Worm (Caenorhabditis elegans) whole organism, young adult: Measurements from ENCODE around the gene eat-4.

Experiments
- B0035.1 ChIP-seq: sonication (generic microtip); optimal IDR thresholded peaks from 2 replicates; lab custom pipeline; 2016; ENCODE audit warnings: missing genetic modification characterization, mild to moderate bottlenecking, missing compliant biosample characterization, missing genotype, missing genetic modification reagents
- B0261.1 ChIP-seq: sonication (generic microtip); optimal IDR thresholded peaks from 2 replicates; lab custom pipeline; 2016; ENCODE audit warnings: mild to moderate bottlenecking, missing genetic modification characterization, moderate library complexity, missing compliant biosample characterization
- C17E4.6 ChIP-seq: fragments of 200-800 bp; sonication (Bioruptor generic); IDR thresholded peaks from 2 replicates; pipeline ENCODE4 v1.3.6; 2022; ENCODE audit warnings: missing genetic modification reagents, missing genetic modification characterization, missing compliant biosample characterization
- D2030.7 ChIP-seq: fragments of 200-800 bp; sonication (Bioruptor generic); IDR thresholded peaks from 2 replicates; pipeline ENCODE4 v1.3.6; 2022; ENCODE audit warnings: missing genetic modification reagents, missing genetic modification characterization, missing compliant biosample characterization
- F39B2.1 ChIP-seq: fragments of 200-800 bp; sonication (Bioruptor generic); IDR thresholded peaks from 2 replicates; pipeline ENCODE4 v1.3.6; 2022; ENCODE audit warnings: missing genetic modification reagents, missing genetic modification characterization, missing compliant biosample characterization
- F52B5.7 ChIP-seq: sonication (generic microtip); optimal IDR thresholded peaks from 2 replicates; lab custom pipeline; 2016; ENCODE audit warnings: mild to moderate bottlenecking, missing genetic modification characterization, missing compliant biosample characterization
- K12H6.12 ChIP-seq: fragments of 200-800 bp; sonication (Bioruptor generic); optimal IDR thresholded peaks from 2 replicates; lab custom pipeline; 2018; ENCODE audit warnings: mild to moderate bottlenecking, missing genetic modification characterization, missing compliant biosample characterization
- Y53F4B.3 ChIP-seq: fragments of 200-800 bp; sonication (Bioruptor generic); IDR thresholded peaks from 2 replicates; pipeline ENCODE4 v1.3.6; 2022; ENCODE audit warnings: missing genetic modification reagents, missing genetic modification characterization, missing compliant biosample characterization
- Y79H2A.3 ChIP-seq: fragments of 200-800 bp; sonication (Bioruptor generic); conservative IDR thresholded peaks from 2 replicates; pipeline ENCODE4 v1.3.6; 2022; ENCODE audit warnings: missing genetic modification reagents, missing genetic modification characterization, missing compliant biosample characterization
- ZK185.1 ChIP-seq: sonication (generic microtip); optimal IDR thresholded peaks from 2 replicates; lab custom pipeline; 2016; ENCODE audit warnings: mild to moderate bottlenecking, missing genetic modification characterization, missing compliant biosample characterization; ENCODE audit not compliant: poor library complexity, severe bottlenecking
- aptf-2 ChIP-seq: fragments of 200-800 bp; sonication (Bioruptor generic); conservative IDR thresholded peaks from 2 replicates; pipeline ENCODE4 v1.3.6; 2022; ENCODE audit warnings: missing genetic modification reagents, missing genetic modification characterization, missing compliant biosample characterization
- attf-3 ChIP-seq: fragments of 200-800 bp; sonication (Bioruptor generic); conservative IDR thresholded peaks from 2 replicates; pipeline ENCODE4 v1.3.6; 2022; ENCODE audit warnings: missing genetic modification reagents, missing genetic modification characterization, missing compliant biosample characterization
- bed-1 ChIP-seq: fragments of 200-800 bp; sonication (Bioruptor generic); IDR thresholded peaks from 2 replicates; pipeline ENCODE4 v1.3.6; 2022; ENCODE audit warnings: missing genetic modification reagents, missing genetic modification characterization, missing compliant biosample characterization
- ceh-58 ChIP-seq: fragments of 200-800 bp; sonication (Bioruptor generic); IDR thresholded peaks from 2 replicates; pipeline ENCODE4 v1.3.6; 2022; ENCODE audit warnings: missing genetic modification characterization, missing compliant biosample characterization
- ceh-91 ChIP-seq: fragments of 200-800 bp; sonication (Bioruptor generic); IDR thresholded peaks from 2 replicates; pipeline ENCODE4 v1.3.6; 2022; ENCODE audit warnings: missing genetic modification reagents, missing genetic modification characterization, missing compliant biosample characterization
- dpl-1 ChIP-seq: fragments of 150-350 bp; optimal IDR thresholded peaks from 2 replicates; lab custom pipeline; 2014; ENCODE audit warnings: missing biosample characterization, missing genetic modification reagents, missing genetic modification characterization
- efl-1 ChIP-seq: fragments of 150-350 bp; optimal IDR thresholded peaks from 2 replicates; lab custom pipeline; 2014; ENCODE audit warnings: missing biosample characterization, missing genetic modification reagents, missing genetic modification characterization
- ekl-4 ChIP-seq: fragments of 200-800 bp; sonication (Bioruptor generic); IDR thresholded peaks from 2 replicates; pipeline ENCODE4 v1.3.6; 2022; ENCODE audit warnings: missing genetic modification reagents, missing genetic modification characterization, missing compliant biosample characterization
- ets-4 ChIP-seq: fragments of 200-800 bp; sonication (Bioruptor generic); optimal IDR thresholded peaks from 2 replicates; lab custom pipeline; 2018; ENCODE audit warnings: mild to moderate bottlenecking, missing genetic modification characterization, missing compliant biosample characterization
- gei-17 ChIP-seq: fragments of 200-800 bp; sonication (Bioruptor generic); optimal IDR thresholded peaks from 2 replicates; lab custom pipeline; 2018; ENCODE audit warnings: mild to moderate bottlenecking, missing genetic modification characterization, missing compliant biosample characterization
- hrde-1 ChIP-seq: sonication (generic microtip); optimal IDR thresholded peaks from 2 replicates; lab custom pipeline; 2016; ENCODE audit warnings: missing genetic modification characterization, mild to moderate bottlenecking, missing compliant biosample characterization, moderate library complexity, missing genotype, missing genetic modification reagents, borderline replicate concordance
- lag-1 ChIP-seq: fragments of 200-800 bp; sonication (Bioruptor generic); IDR thresholded peaks from 2 replicates; pipeline ENCODE4 v1.3.6; 2022; ENCODE audit warnings: missing genetic modification reagents, missing genetic modification characterization, missing compliant biosample characterization
- let-526 ChIP-seq: fragments of 200-800 bp; sonication (Bioruptor generic); IDR thresholded peaks from 2 replicates; pipeline ENCODE4 v1.3.6; 2022; ENCODE audit warnings: missing genetic modification reagents, missing genetic modification characterization, missing compliant biosample characterization
- lin-35 ChIP-seq, 3 experiments: fragments of 150-350 bp in 2 of 3; sonication (generic microtip) in 1 of 3; optimal IDR thresholded peaks; 2 replicates each; lab custom pipeline; 2014 to 2018; ENCODE audit warnings: missing biosample characterization in 3 of 3, missing genetic modification characterization in 3 of 3, missing genetic modification reagents in 3 of 3
- lin-40 ChIP-seq: sonication (generic microtip); optimal IDR thresholded peaks from 2 replicates; lab custom pipeline; 2016; ENCODE audit warnings: missing genetic modification characterization, mild to moderate bottlenecking, missing compliant biosample characterization, missing genotype, missing genetic modification reagents
- madf-10 ChIP-seq: sonication (generic microtip); optimal IDR thresholded peaks from 2 replicates; lab custom pipeline; 2016; ENCODE audit warnings: mild to moderate bottlenecking, missing genetic modification characterization, missing compliant biosample characterization
- madf-6 ChIP-seq: fragments of 200-800 bp; sonication (Bioruptor generic); IDR thresholded peaks from 2 replicates; pipeline ENCODE4 v1.3.6; 2022; ENCODE audit warnings: missing genetic modification reagents, missing genetic modification characterization, missing compliant biosample characterization
- madf-8 ChIP-seq: fragments of 200-800 bp; sonication (Bioruptor generic); conservative IDR thresholded peaks from 2 replicates; pipeline ENCODE4 v1.3.6; 2022; ENCODE audit warnings: missing genetic modification reagents, missing genetic modification characterization, missing compliant biosample characterization
- mel-28 ChIP-seq: sonication (generic microtip); optimal IDR thresholded peaks from 2 replicates; lab custom pipeline; 2016; ENCODE audit warnings: borderline replicate concordance, mild to moderate bottlenecking, missing genetic modification characterization, missing compliant biosample characterization
- nfyb-1 ChIP-seq: fragments of 200-800 bp; sonication (Bioruptor generic); IDR thresholded peaks from 2 replicates; pipeline ENCODE4 v1.3.6; 2022; ENCODE audit warnings: missing genetic modification reagents, missing genetic modification characterization, missing compliant biosample characterization
- nhr-27 ChIP-seq: fragments of 200-800 bp; sonication (Bioruptor generic); optimal IDR thresholded peaks from 2 replicates; lab custom pipeline; 2018; ENCODE audit warnings: mild to moderate bottlenecking, missing genetic modification characterization, moderate library complexity, missing compliant biosample characterization
- nhr-80 ChIP-seq: sonication (generic microtip); optimal IDR thresholded peaks from 2 replicates; lab custom pipeline; 2016; ENCODE audit warnings: missing genetic modification characterization, missing compliant biosample characterization
- pbrm-1 ChIP-seq: fragments of 200-800 bp; sonication (Bioruptor generic); IDR thresholded peaks from 2 replicates; pipeline ENCODE4 v1.3.6; 2022; ENCODE audit warnings: missing genetic modification reagents, missing genetic modification characterization, missing compliant biosample characterization
- pha-4 ChIP-seq: fragments of 150-350 bp; sonication (generic microtip); optimal IDR thresholded peaks from 2 replicates; lab custom pipeline; 2014; ENCODE audit warnings: missing biosample characterization, missing genetic modification reagents, missing genetic modification characterization
- sdz-38 ChIP-seq: sonication (generic microtip); optimal IDR thresholded peaks from 2 replicates; lab custom pipeline; 2016; ENCODE audit warnings: missing genotype, missing genetic modification characterization, missing compliant biosample characterization
- snpc-3.4 ChIP-seq: sonication (generic microtip); optimal IDR thresholded peaks from 2 replicates; lab custom pipeline; 2017; ENCODE audit warnings: missing genetic modification characterization, mild to moderate bottlenecking, missing compliant biosample characterization, antibody characterized with exemption, moderate library complexity, missing genotype, missing genetic modification reagents
- tbp1 ChIP-seq: fragments of 200-800 bp; sonication (Bioruptor generic); optimal IDR thresholded peaks from 2 replicates; lab custom pipeline; 2018; ENCODE audit warnings: mild to moderate bottlenecking, missing genetic modification characterization, missing compliant biosample characterization
- unc-62 ChIP-seq: fragments of 150-350 bp; optimal IDR thresholded peaks from 2 replicates; lab custom pipeline; 2014; ENCODE audit warnings: missing biosample characterization, missing genetic modification reagents, missing genetic modification characterization
- ztf-18 ChIP-seq: sonication (generic microtip); optimal IDR thresholded peaks from 2 replicates; lab custom pipeline; 2016; ENCODE audit warnings: missing genotype, mild to moderate bottlenecking, missing genetic modification characterization, missing compliant biosample characterization
- ztf-22 ChIP-seq: fragments of 200-800 bp; sonication (Bioruptor generic); optimal IDR thresholded peaks from 2 replicates; lab custom pipeline; 2018; ENCODE audit warnings: mild to moderate bottlenecking, missing genetic modification characterization, moderate library complexity, missing compliant biosample characterization
- ztf-28 ChIP-seq: fragments of 200-800 bp; sonication (Bioruptor generic); IDR thresholded peaks from 2 replicates; pipeline ENCODE4 v1.3.6; 2022; ENCODE audit warnings: missing genetic modification reagents, missing genetic modification characterization, missing compliant biosample characterization

eat-4 gene

ce11 chrIII:9091392-9092291 lies 45.0 kb upstream of the eat-4 start, which contains the start of gene glp-1 (continued):
- TF ChIP-seq madf-6 (GFP tag; lab: Robert Waterston, UW) = peak; percentile 80; the same call in 1 of the 2 replicates
- TF ChIP-seq attf-3 (GFP tag; lab: Robert Waterston, UW) = peak; percentile 61; the same call in 1 of the 2 replicates
- no peak for TF ChIP-seq pha-4 (tag; lab: Kevin White, UChicago)
- no peak for TF ChIP-seq nhr-27 (tag; lab: Kevin White, UChicago)
- TF ChIP-seq ets-4 (GFP tag; lab: Kevin White, UChicago) = no peak
- no peak for TF ChIP-seq K12H6.12
- no peak for TF ChIP-seq F39B2.1 (GFP tag; lab: Robert Waterston, UW)
- no peak for TF ChIP-seq let-526
- no peak for TF ChIP-seq pbrm-1 (GFP tag; lab: Robert Waterston, UW)
- no peak for TF ChIP-seq ZK185.1 (tag; lab: Kevin White, UChicago)
- TF ChIP-seq lag-1 (GFP tag; lab: Robert Waterston, UW) = no peak
- no peak for TF ChIP-seq nhr-80
- TF ChIP-seq ceh-91 = peak; percentile 46; the same call in 1 of the 2 replicates
- TF ChIP-seq madf-10 (tag; lab: Kevin White, UChicago) = no peak
- TF ChIP-seq Y53F4B.3 (GFP tag; lab: Robert Waterston, UW) = no peak
- TF ChIP-seq unc-62 (GFP tag; lab: Kevin White, UChicago) = no peak
- TF ChIP-seq lin-35 (GFP tag; optimal IDR thresholded peaks at IDR 0.05; lab: Kevin White, UChicago) = no peak
- TF ChIP-seq dpl-1 = peak; percentile 65
- TF ChIP-seq tbp1 (GFP tag; lab: Kevin White, UChicago) = no peak
- peak; percentile 91 for TF ChIP-seq efl-1 (GFP tag; lab: Kevin White, UChicago)
- TF ChIP-seq B0261.1 = no peak
- no peak for TF ChIP-seq ceh-58 (GFP tag; lab: Robert Waterston, UW)
- no peak for TF ChIP-seq B0035.1 (tag; lab: Kevin White, UChicago)
- TF ChIP-seq ztf-18 (tag; lab: Kevin White, UChicago) = no peak
- TF ChIP-seq D2030.7 = peak; percentile 60; the same call in 1 of the 2 replicates
- peak; percentile 66 for TF ChIP-seq madf-8 (GFP tag; lab: Robert Waterston, UW)
- no peak for TF ChIP-seq Y79H2A.3 (GFP tag; lab: Robert Waterston, UW)
- TF ChIP-seq hrde-1 (tag; lab: Kevin White, UChicago) = no peak
- no peak for TF ChIP-seq mel-28 (tag; lab: Kevin White, UChicago)
- TF ChIP-seq ztf-22 (GFP tag; lab: Kevin White, UChicago) = no peak
- no peak for TF ChIP-seq bed-1 (GFP tag; lab: Robert Waterston, UW)
- no peak for TF ChIP-seq sdz-38 (tag; lab: Kevin White, UChicago)
- no peak for TF ChIP-seq C17E4.6 (GFP tag; lab: Robert Waterston, UW)
- peak; percentile 32 for TF ChIP-seq snpc-3.4
- no peak for TF ChIP-seq ekl-4
- no peak for TF ChIP-seq aptf-2
- TF ChIP-seq ztf-28 (GFP tag; lab: Robert Waterston, UW) = no peak
- TF ChIP-seq lin-40 (tag; lab: Kevin White, UChicago) = no peak
- TF ChIP-seq F52B5.7 (tag; lab: Kevin White, UChicago) = no peak
- no peak for TF ChIP-seq gei-17 (GFP tag; lab: Kevin White, UChicago)
- TF ChIP-seq nfyb-1 (GFP tag; lab: Robert Waterston, UW) = no peak
